Worm (Caenorhabditis elegans): ENCODE results near the gene F23B12.4.

ce11 chrV:14424958-14425492, 15.9 kb upstream of the F23B12.4 start, which contains the start of gene rrsr-1:
- peak; percentile 42 for TF ChIP-seq nhr-19 (GFP tag; conservative IDR thresholded peaks at IDR 0.05)
- TF ChIP-seq unc-130 (tag; optimal IDR thresholded peaks at IDR 0.05): peak; percentile 75
- peak; percentile 19 for TF ChIP-seq unc-86 (tag; optimal IDR thresholded peaks at IDR 0.05)
- no peak for TF ChIP-seq elt-2 (tag; optimal IDR thresholded peaks at IDR 0.05)
- no peak for TF ChIP-seq fkh-10 (GFP tag; optimal IDR thresholded peaks at IDR 0.05)
- peak; percentile 35 to 47 (median 41) for TF ChIP-seq dpl-1 (GFP tag; optimal IDR thresholded peaks at IDR 0.05)
- TF ChIP-seq nhr-28 (tag; optimal IDR thresholded peaks at IDR 0.05): no peak
- peak; percentile 74 for TF ChIP-seq skn-1 (tag; optimal IDR thresholded peaks at IDR 0.05)
- peak; percentile 2 for TF ChIP-seq nhr-11 (tag; optimal IDR thresholded peaks at IDR 0.05)
- no peak for TF ChIP-seq unc-62 (GFP tag; optimal IDR thresholded peaks at IDR 0.05)
